Fruit fly (Drosophila melanogaster) S2 (cell line): ENCODE measurements around the gene ZAP3.

Experiments
- CG8478 ChIP-seq: fragments of >200 bp; optimal IDR thresholded peaks from 2 replicates; lab custom pipeline; 2018
- CTCF ChIP-seq, 2 experiments: fragments of >200 bp; optimal IDR thresholded peaks; 2 replicates each; lab custom pipeline; 2018

dm6 chrX:10061327-10061726, 21.0 kb downstream of the ZAP3 start, which contains the start of gene Gr9a:
- no peak for TF ChIP-seq CG8478 (lab: Kevin White, UChicago)
- TF ChIP-seq CTCF (optimal IDR thresholded peaks at IDR 0.05; lab: Kevin White, UChicago), result no peak
